Worm (Caenorhabditis elegans): ENCODE data around the gene Y54F10AM.15.
A peak's percentile ranks its signal among the peaks of the same experiment; 100 is the strongest.

Y54F10AM.15 gene

DNA sequence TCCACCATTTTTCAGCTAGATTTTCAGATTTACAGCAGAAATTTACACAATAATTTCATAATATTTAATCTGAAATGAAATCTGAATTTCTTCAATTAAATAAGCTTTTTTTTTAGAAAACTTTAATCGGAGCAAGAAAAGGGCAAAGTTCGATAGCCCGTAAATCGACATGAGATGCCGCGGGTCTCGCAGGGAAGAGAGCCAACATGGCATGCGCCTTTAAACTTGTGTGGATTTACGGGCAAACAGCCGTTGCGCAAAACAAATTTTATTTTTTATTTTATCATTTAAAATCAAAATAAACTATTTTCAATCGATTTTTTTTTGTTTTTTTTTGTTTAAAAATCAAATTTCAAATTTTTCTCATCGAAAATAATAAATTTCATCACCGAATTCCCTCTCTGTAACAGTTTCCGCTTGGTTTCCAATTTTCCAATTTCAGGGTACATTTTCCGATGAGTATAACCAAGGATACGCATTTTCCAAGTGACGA lies at the start of gene Y54F10AM.15, which contains the start of the genes rbc-2 and ndua-8 (continued):
- TF ChIP-seq mxl-2 (GFP tag; conservative IDR thresholded peaks at IDR 0.05) (no peak), daf-8 (GFP tag; IDR thresholded peaks at IDR 0.05) (no peak), ztf-7 (tag; optimal IDR thresholded peaks at IDR 0.05) (peak; percentile 68), nhr-111 (GFP tag; optimal IDR thresholded peaks at IDR 0.05) (no peak), aha-1 (tag) (peak; percentile 97)

ce11 chrIII:2577982-2578381 lies 49.5 kb upstream of the Y54F10AM.15 start:
- TF ChIP-seq rbr-2 (tag; optimal IDR thresholded peaks at IDR 0.05) (no peak), lin-29 (GFP tag; IDR thresholded peaks at IDR 0.05) (no peak), aha-1 (tag) (peak; percentile 52), hif-1 (tag; optimal IDR thresholded peaks at IDR 0.05) (no peak), lin-13 (GFP tag; optimal IDR thresholded peaks at IDR 0.05) (no peak), mep-1 (tag; optimal IDR thresholded peaks at IDR 0.05) (no peak), Y75B8A.6 (GFP tag; IDR thresholded peaks at IDR 0.05) (no peak)

DNA sequence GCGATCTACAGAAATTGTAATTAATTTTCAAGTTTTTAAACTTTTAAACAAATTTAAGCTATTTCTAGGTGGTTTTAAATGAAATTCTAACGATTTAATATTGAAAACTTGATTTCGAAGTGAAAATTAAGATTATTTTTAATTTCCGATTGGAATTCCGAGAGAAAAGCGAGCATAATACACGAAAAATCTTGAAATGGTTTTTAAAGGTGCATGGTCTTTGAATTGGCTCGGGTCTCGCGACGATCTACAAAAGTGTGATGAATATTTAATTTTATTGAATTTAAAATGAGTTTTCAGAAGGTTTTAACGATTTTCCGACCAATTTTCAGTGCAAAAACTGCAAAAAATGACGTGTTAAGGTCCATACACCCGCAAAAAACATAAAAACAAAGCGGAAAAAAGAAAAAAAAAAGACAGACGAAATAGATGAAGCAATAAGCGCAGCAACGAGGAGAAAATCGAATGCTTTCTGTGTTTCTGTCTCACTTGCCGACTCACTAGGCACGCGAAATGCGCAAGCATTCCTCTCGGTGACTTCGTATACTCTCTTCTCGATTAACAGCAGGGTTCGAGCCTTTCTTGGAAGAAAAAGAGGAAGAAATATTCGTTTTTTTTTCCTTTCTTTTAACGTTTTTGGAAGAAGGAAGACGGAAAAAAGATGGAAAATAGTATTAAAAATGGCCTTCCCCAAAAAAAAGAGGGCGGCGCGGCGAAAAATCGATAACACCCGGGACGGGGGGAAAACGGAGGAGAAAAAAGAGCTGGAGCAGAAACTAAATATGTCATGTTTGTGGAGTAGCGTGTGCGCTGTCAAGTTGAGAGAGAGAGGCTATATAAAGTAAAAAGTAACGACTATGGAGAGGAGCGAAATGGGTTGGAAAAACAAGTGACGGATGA lies 48.1 kb upstream of the Y54F10AM.15 start:
- TF ChIP-seq dpl-1 (GFP tag; optimal IDR thresholded peaks at IDR 0.05) (peak; percentile 56), mxl-2 (GFP tag; conservative IDR thresholded peaks at IDR 0.05) (no peak), hlh-30 (tag; optimal IDR thresholded peaks at IDR 0.05; ENCODE audit: insufficient read depth) (peak; percentile 66), lin-38 (GFP tag; IDR thresholded peaks at IDR 0.05) (peak; percentile 50), hif-1 (tag; optimal IDR thresholded peaks at IDR 0.05) (peak in 1 of 2 experiments; percentile 59), hmg-1.1 (GFP tag; IDR thresholded peaks at IDR 0.05) (peak; percentile 74), fkh-10 (GFP tag; optimal IDR thresholded peaks at IDR 0.05) (peak; percentile 9), nhr-77 (tag; optimal IDR thresholded peaks at IDR 0.05) (peak; percentile 5), dve-1 (tag; optimal IDR thresholded peaks at IDR 0.05; ENCODE audit: insufficient read depth) (peak; percentile 62), pha-4 (GFP tag; IDR thresholded peaks at IDR 0.05) (no peak), pha-4 (tag; optimal IDR thresholded peaks at IDR 0.05) (no peak), ceh-28 (tag; optimal IDR thresholded peaks at IDR 0.05) (peak; percentile 67), Y48G9A.11 (GFP tag; IDR thresholded peaks at IDR 0.05) (no peak), nhr-11 (tag; optimal IDR thresholded peaks at IDR 0.05) (peak; percentile 62), zip-2 (tag; optimal IDR thresholded peaks at IDR 0.05) (no peak), lsy-2 (tag; optimal IDR thresholded peaks at IDR 0.05) (peak; percentile 21 to 82), nhr-48 (tag; optimal IDR thresholded peaks at IDR 0.05) (peak; percentile 11), lim-7 (GFP tag; IDR thresholded peaks at IDR 0.05) (no peak), pqm-1 (tag; optimal IDR thresholded peaks at IDR 0.05) (peak; percentile 37), spr-1 (tag; optimal IDR thresholded peaks at IDR 0.05) (peak; percentile 6), ZK546.5 (tag; optimal IDR thresholded peaks at IDR 0.05) (no peak), F37D6.2 (tag; optimal IDR thresholded peaks at IDR 0.05) (peak; percentile 59), nhr-28 (tag; optimal IDR thresholded peaks at IDR 0.05) (peak; percentile 52), fos-1 (tag; optimal IDR thresholded peaks at IDR 0.05) (no peak), ces-1 (GFP tag; optimal IDR thresholded peaks at IDR 0.05) (peak; percentile 8), ctbp-1 (GFP tag; IDR thresholded peaks at IDR 0.05) (peak; percentile 30; the same call in 1 of the 2 replicates), dmd-6 (GFP tag; IDR thresholded peaks at IDR 0.05) (peak; percentile 51), mdl-1 (tag; optimal IDR thresholded peaks at IDR 0.05) (peak in 1 of 2 experiments; percentile 69), F10B5.3 (tag; optimal IDR thresholded peaks at IDR 0.05) (no peak), vab-7 (GFP tag; IDR thresholded peaks at IDR 0.05) (no peak), mes-2 (tag; optimal IDR thresholded peaks at IDR 0.05; ENCODE audit: poor library complexity, severe bottlenecking) (peak; percentile 39), mxl-3 (GFP tag; optimal IDR thresholded peaks at IDR 0.05) (no peak), unc-130 (GFP tag; optimal IDR thresholded peaks at IDR 0.05) (no peak), mep-1 (tag; optimal IDR thresholded peaks at IDR 0.05) (peak; percentile 84), php-3 (GFP tag; IDR thresholded peaks at IDR 0.05) (no peak), aha-1 (tag) (peak; percentile 42), ceh-20 (GFP tag; IDR thresholded peaks at IDR 0.05) (peak; percentile 65; the same call in 1 of the 2 replicates), nhr-6 (tag; optimal IDR thresholded peaks at IDR 0.05) (peak; percentile 16), rbr-2 (tag; optimal IDR thresholded peaks at IDR 0.05) (peak; percentile 75)

Data from whole organism, L4 larva.